Worm (Caenorhabditis elegans) whole organism, L4 larva: Measurements from ENCODE around the gene srh-229.

Experiments used
- lir-3 ChIP-seq: sonication (generic microtip); optimal IDR thresholded peaks from 2 replicates; lab custom pipeline; 2016; ENCODE audit warnings: mild to moderate bottlenecking, missing genetic modification characterization, missing compliant biosample characterization
- nhr-10 ChIP-seq: fragments of 150-350 bp; optimal IDR thresholded peaks from 2 replicates; lab custom pipeline; 2014; ENCODE audit warnings: missing biosample characterization, missing genetic modification characterization
- nhr-11 ChIP-seq: fragments of 150-350 bp; optimal IDR thresholded peaks from 2 replicates; lab custom pipeline; 2014; ENCODE audit warnings: missing biosample characterization, missing genetic modification characterization
- nhr-237 ChIP-seq: sonication (generic microtip); optimal IDR thresholded peaks from 2 replicates; lab custom pipeline; 2017; ENCODE audit warnings: missing biosample characterization, missing genetic modification characterization
- nhr-77 ChIP-seq: fragments of 150-350 bp; optimal IDR thresholded peaks from 2 replicates; lab custom pipeline; 2014; ENCODE audit warnings: missing biosample characterization, missing genetic modification characterization

DNA sequence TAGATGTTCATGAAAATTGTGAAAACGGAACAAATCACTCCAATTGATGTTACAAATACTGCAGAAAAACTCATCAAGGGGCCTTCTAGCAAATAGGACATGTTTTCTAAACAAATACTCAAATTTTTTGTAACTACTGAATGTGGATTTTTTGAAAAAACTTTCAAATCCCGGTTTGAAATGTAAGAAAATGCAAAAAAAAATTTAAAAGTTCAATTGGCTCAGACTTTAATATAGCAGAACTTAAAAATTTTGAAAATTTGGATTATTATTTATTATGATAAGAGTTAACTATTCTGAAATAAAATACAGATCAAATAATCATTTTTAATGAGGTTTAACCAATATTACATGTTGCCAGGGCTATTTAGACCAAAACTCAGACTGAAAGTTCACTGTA, 13.8 kb downstream of the srh-229 start, which contains the start of gene srbc-9:
- TF ChIP-seq nhr-10 (tag; lab: Kevin White, UChicago): no peak
- TF ChIP-seq lir-3 (tag; lab: Kevin White, UChicago): no peak
- no peak for TF ChIP-seq nhr-237 (tag; lab: Kevin White, UChicago)
- no peak for TF ChIP-seq nhr-11 (tag; lab: Kevin White, UChicago)
- TF ChIP-seq nhr-77 (tag; lab: Kevin White, UChicago): no peak
